Fruit fly (Drosophila melanogaster) whole organism, pupa: ENCODE results near the gene ATPsynCF6.
A peak's percentile ranks its signal among the peaks of the same experiment; 100 is the strongest.

Experiments used
- CG13204 ChIP-seq: fragments of 200-800 bp; sonication (Bioruptor generic); optimal IDR thresholded peaks from 2 replicates; lab custom pipeline; 2018; ENCODE audit warnings: missing biosample characterization, mild to moderate bottlenecking, missing genetic modification characterization, moderate library complexity
- CG14655 ChIP-seq: fragments of 200-800 bp; sonication (Bioruptor generic); optimal IDR thresholded peaks from 3 replicates; lab custom pipeline; 2017; ENCODE audit warnings: mild to moderate bottlenecking, missing biosample characterization, missing genetic modification reagents, missing genetic modification characterization
- CG34367 ChIP-seq: fragments of 200-800 bp; sonication (Bioruptor generic); optimal IDR thresholded peaks from 2 replicates; lab custom pipeline; 2018; ENCODE audit warnings: missing biosample characterization, mild to moderate bottlenecking, missing genetic modification characterization
- CG8301 ChIP-seq: fragments of 200-800 bp; sonication (Bioruptor generic); optimal IDR thresholded peaks from 2 replicates; lab custom pipeline; 2018; ENCODE audit warnings: missing biosample characterization, mild to moderate bottlenecking, missing genetic modification characterization
- CG9948 ChIP-seq: fragments of 200-800 bp; sonication (Bioruptor generic); optimal IDR thresholded peaks from 2 replicates; lab custom pipeline; 2018; ENCODE audit warnings: missing biosample characterization, mild to moderate bottlenecking, missing genetic modification characterization, moderate library complexity
- D1 ChIP-seq: fragments of 200-800 bp; sonication (Bioruptor generic); optimal IDR thresholded peaks from 2 replicates; lab custom pipeline; 2018; ENCODE audit warnings: missing biosample characterization, mild to moderate bottlenecking, missing genetic modification characterization, moderate library complexity
- EcR ChIP-seq: fragments of 200-800 bp; sonication (Bioruptor generic); optimal IDR thresholded peaks from 3 replicates; lab custom pipeline; 2019; ENCODE audit warnings: missing biosample characterization, missing genetic modification characterization, mild to moderate bottlenecking, moderate library complexity, missing genetic modification reagents
- Pif1A ChIP-seq: fragments of 200-800 bp; sonication (Bioruptor generic); optimal IDR thresholded peaks from 3 replicates; lab custom pipeline; 2016; ENCODE audit warnings: missing biosample characterization, missing genetic modification characterization
- gl ChIP-seq: fragments of 200-800 bp; sonication (Bioruptor generic); optimal IDR thresholded peaks from 2 replicates; lab custom pipeline; 2018; ENCODE audit warnings: missing biosample characterization, mild to moderate bottlenecking, missing genetic modification characterization
- rn ChIP-seq: fragments of 200-800 bp; sonication (Bioruptor generic); IDR thresholded peaks from 2 replicates; pipeline ENCODE4 v1.3.6; 2022; ENCODE audit warnings: missing biosample characterization, missing genetic modification characterization

DNA sequence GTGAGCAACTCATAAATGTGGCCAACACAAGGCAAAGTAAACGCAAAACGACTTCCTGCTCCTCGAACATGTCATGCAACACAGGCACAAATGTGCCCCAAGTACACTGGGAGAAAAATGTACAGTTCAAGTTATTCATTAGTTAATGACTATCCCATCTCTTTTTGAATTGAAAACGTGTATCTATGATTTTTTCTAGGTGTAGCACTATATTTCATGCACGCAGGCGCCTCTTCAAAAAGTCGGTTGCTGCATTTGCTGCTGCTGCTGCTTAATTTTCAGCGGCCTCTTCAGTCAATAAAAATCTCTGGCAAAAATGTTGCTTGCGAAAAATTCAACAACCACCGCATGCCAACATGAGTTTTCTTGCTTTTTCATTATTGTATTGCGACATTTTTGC is 11.7 kb upstream of the ATPsynCF6 start:
- TF ChIP-seq EcR (no peak), Pif1A (GFP tag; lab: Kevin White, UChicago) (peak; percentile 0), rn (GFP tag; lab: Robert Waterston, UW) (no peak), CG8301 (tag; lab: Kevin White, UChicago) (peak; percentile 53), CG14655 (GFP tag; lab: Kevin White, UChicago) (peak; percentile 58), CG9948 (tag; lab: Kevin White, UChicago) (no peak), gl (tag; lab: Kevin White, UChicago) (no peak), CG34367 (tag; lab: Kevin White, UChicago) (no peak), CG13204 (GFP tag; lab: Kevin White, UChicago) (no peak), D1 (no peak)
